Worm (Caenorhabditis elegans) whole organism, young adult: Measurements from ENCODE around the gene tat-6.

Source experiments
- F23B12.7 ChIP-seq: sonication (generic microtip); optimal IDR thresholded peaks from 2 replicates; lab custom pipeline; 2017; ENCODE audit warnings: missing genetic modification characterization, mild to moderate bottlenecking, missing compliant biosample characterization, antibody characterized with exemption, moderate library complexity; ENCODE audit not compliant: insufficient read depth
- F57A8.1 ChIP-seq: fragments of 200-800 bp; sonication (Bioruptor generic); optimal IDR thresholded peaks from 2 replicates; lab custom pipeline; 2018; ENCODE audit warnings: mild to moderate bottlenecking, missing genetic modification characterization, moderate library complexity, missing compliant biosample characterization
- egl-18 ChIP-seq: fragments of 200-800 bp; sonication (Bioruptor generic); IDR thresholded peaks from 2 replicates; pipeline ENCODE4 v1.3.6; 2022; ENCODE audit warnings: missing genetic modification reagents, missing genetic modification characterization, missing compliant biosample characterization
- hlh-12 ChIP-seq: sonication (generic microtip); optimal IDR thresholded peaks from 2 replicates; lab custom pipeline; 2016; ENCODE audit warnings: missing genetic modification characterization, missing compliant biosample characterization
- lir-1 ChIP-seq: fragments of 200-800 bp; sonication (Bioruptor generic); conservative IDR thresholded peaks from 2 replicates; pipeline ENCODE4 v1.3.6; 2022; ENCODE audit warnings: missing genetic modification reagents, missing genetic modification characterization, missing compliant biosample characterization
- sea-2 ChIP-seq: fragments of 200-800 bp; sonication (Bioruptor generic); IDR thresholded peaks from 2 replicates; pipeline ENCODE4 v1.3.6; 2022; ENCODE audit warnings: missing genetic modification characterization, missing compliant biosample characterization
- snpc-3.4 ChIP-seq: sonication (generic microtip); optimal IDR thresholded peaks from 2 replicates; lab custom pipeline; 2017; ENCODE audit warnings: missing genetic modification characterization, mild to moderate bottlenecking, missing compliant biosample characterization, antibody characterized with exemption, moderate library complexity, missing genotype, missing genetic modification reagents
- tbx-9 ChIP-seq: sonication (generic microtip); optimal IDR thresholded peaks from 2 replicates; lab custom pipeline; 2016; ENCODE audit warnings: borderline replicate concordance, missing genetic modification characterization, inconsistent platforms, missing compliant biosample characterization
- unc-62 ChIP-seq: fragments of 150-350 bp; optimal IDR thresholded peaks from 2 replicates; lab custom pipeline; 2014; ENCODE audit warnings: missing biosample characterization, missing genetic modification reagents, missing genetic modification characterization

- TF ChIP-seq hlh-12 (tag; lab: Kevin White, UChicago) (no peak), egl-18 (GFP tag; lab: Robert Waterston, UW) (no peak), lir-1 (no peak), F23B12.7 (tag; lab: Kevin White, UChicago) (no peak), F57A8.1 (GFP tag; lab: Kevin White, UChicago) (no peak), tbx-9 (tag; lab: Kevin White, UChicago) (no peak), snpc-3.4 (no peak), unc-62 (GFP tag; lab: Kevin White, UChicago) (no peak), sea-2 (GFP tag; lab: Robert Waterston, UW) (no peak)
Measured at ce11 chrV:3112198-3112597, 16.7 kb upstream of the tat-6 start.
